Worm (Caenorhabditis elegans): ENCODE results near the gene F15E6.9.

DNA sequence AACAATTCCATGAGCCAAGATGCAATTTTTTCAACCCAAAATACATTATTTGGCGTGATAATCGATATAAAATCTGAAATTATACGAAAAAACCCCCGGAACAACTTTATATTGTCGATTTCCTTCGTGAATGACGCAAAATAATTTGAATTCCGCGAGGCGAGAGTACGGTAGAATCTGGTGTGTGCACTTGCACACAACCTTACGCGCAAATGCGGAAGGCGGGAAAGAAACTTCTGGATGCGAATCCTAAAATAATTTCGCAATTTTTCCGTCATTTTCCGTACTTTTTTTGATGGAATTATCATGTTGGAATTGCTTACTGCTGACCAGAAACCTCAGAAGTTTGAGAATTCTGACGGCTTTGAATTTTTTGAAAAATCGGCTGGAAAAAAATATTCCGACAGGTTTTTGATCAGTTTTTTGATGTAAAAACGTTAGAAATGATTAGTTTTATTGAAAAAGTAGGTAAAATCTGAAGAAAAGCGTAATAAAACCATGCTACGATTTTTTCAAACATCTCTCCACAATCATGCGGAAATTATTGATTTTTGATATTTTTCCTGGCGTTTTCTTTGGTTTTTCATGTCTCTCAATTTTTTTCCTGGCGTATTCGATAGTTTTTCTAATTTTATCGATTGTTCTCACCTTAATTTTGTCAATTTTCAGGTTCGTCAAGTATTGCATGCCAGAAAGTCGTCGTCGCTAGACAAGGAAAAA, 8.5 kb upstream of the F15E6.9 start, which contains the start of gene set-9:
- TF ChIP-seq fkh-10 (GFP tag; optimal IDR thresholded peaks at IDR 0.05): no peak
- no peak for TF ChIP-seq tbx-7 (tag; optimal IDR thresholded peaks at IDR 0.05)
- no peak for TF ChIP-seq pha-2 (tag; optimal IDR thresholded peaks at IDR 0.05)
- TF ChIP-seq ceh-24 (tag; optimal IDR thresholded peaks at IDR 0.05): no peak
- TF ChIP-seq mec-3 (tag; optimal IDR thresholded peaks at IDR 0.05; ENCODE audit: borderline replicate concordance): no peak
- no peak for TF ChIP-seq ets-4 (tag; optimal IDR thresholded peaks at IDR 0.05)
- no peak for TF ChIP-seq tbx-2 (tag; optimal IDR thresholded peaks at IDR 0.05)
- TF ChIP-seq ahr-1 (tag; optimal IDR thresholded peaks at IDR 0.05): no peak
- TF ChIP-seq odd-2 (tag; optimal IDR thresholded peaks at IDR 0.05): no peak
- TF ChIP-seq F13H6.1 (tag; optimal IDR thresholded peaks at IDR 0.05): no peak

Data from whole organism, late embryonic.